Worm (Caenorhabditis elegans): ENCODE data around the gene nlp-50.

nlp-50 gene

ce11 chrII:6776418-6777034 is 11.7 kb downstream of the nlp-50 start, which contains the start of gene ssup-72:
ssup-72 (plus strand) TSS chrII:6776598.
- no peak for TF ChIP-seq mbf-1 (tag; optimal IDR thresholded peaks at IDR 0.05)
- peak; percentile 73 for TF ChIP-seq unc-55 (GFP tag; optimal IDR thresholded peaks at IDR 0.05)
- peak in 1 of 2 experiments; percentile 85 for TF ChIP-seq lsy-2 (tag; optimal IDR thresholded peaks at IDR 0.05)
- TF ChIP-seq unc-39 (tag; optimal IDR thresholded peaks at IDR 0.05) = no peak
- TF ChIP-seq C34F6.9 (tag; optimal IDR thresholded peaks at IDR 0.05) = peak; percentile 75
- no peak for TF ChIP-seq dmd-4 (tag; optimal IDR thresholded peaks at IDR 0.05)
- TF ChIP-seq R02D3.7 (tag; optimal IDR thresholded peaks at IDR 0.05) = no peak
- TF ChIP-seq snpc-4 (tag; optimal IDR thresholded peaks at IDR 0.05) = no peak
- no peak for TF ChIP-seq ceh-16 (tag; optimal IDR thresholded peaks at IDR 0.05)
- TF ChIP-seq nhr-11 (tag; optimal IDR thresholded peaks at IDR 0.05) = no peak
- TF ChIP-seq ama-1 (optimal IDR thresholded peaks at IDR 0.05) = no peak
- peak; percentile 17 for TF ChIP-seq nhr-6 (tag; optimal IDR thresholded peaks at IDR 0.05)
- no peak for TF ChIP-seq mdl-1 (tag; optimal IDR thresholded peaks at IDR 0.05)
- TF ChIP-seq sem-4 (tag; optimal IDR thresholded peaks at IDR 0.05) = no peak
- no peak for TF ChIP-seq zag-1 (tag; optimal IDR thresholded peaks at IDR 0.05)
- TF ChIP-seq blmp-1 (tag; optimal IDR thresholded peaks at IDR 0.05; ENCODE audit: insufficient read depth) = no peak
- peak; percentile 73 for TF ChIP-seq F13H6.1 (tag; optimal IDR thresholded peaks at IDR 0.05)
- peak; percentile 57 for TF ChIP-seq lin-13 (GFP tag; optimal IDR thresholded peaks at IDR 0.05)
- TF ChIP-seq Y55F3AM.14 (GFP tag; optimal IDR thresholded peaks at IDR 0.05) = no peak
- no peak for TF ChIP-seq mab-5 (tag; optimal IDR thresholded peaks at IDR 0.05)
- no peak for TF ChIP-seq egl-27 (tag; optimal IDR thresholded peaks at IDR 0.05)
- peak; percentile 77 for TF ChIP-seq sma-3 (GFP tag; optimal IDR thresholded peaks at IDR 0.05)
- TF ChIP-seq nhr-23 (tag; optimal IDR thresholded peaks at IDR 0.05) = no peak
- TF ChIP-seq nhr-77 (tag; optimal IDR thresholded peaks at IDR 0.05) = no peak
- no peak for TF ChIP-seq skn-1 (tag; optimal IDR thresholded peaks at IDR 0.05)
- peak; percentile 37 for TF ChIP-seq nhr-129 (tag; optimal IDR thresholded peaks at IDR 0.05)
- peak; percentile 58 for TF ChIP-seq crh-2 (tag; optimal IDR thresholded peaks at IDR 0.05)
- TF ChIP-seq sma-9 (GFP tag; optimal IDR thresholded peaks at IDR 0.05) = peak; percentile 75
- no peak for TF ChIP-seq sma-9 (tag; optimal IDR thresholded peaks at IDR 0.05)
- no peak for TF ChIP-seq alr-1 (tag; optimal IDR thresholded peaks at IDR 0.05)
- TF ChIP-seq elt-1 (tag; optimal IDR thresholded peaks at IDR 0.05) = no peak
- TF ChIP-seq lin-11 (tag; optimal IDR thresholded peaks at IDR 0.05) = no peak
- TF ChIP-seq ztf-1 (GFP tag; conservative IDR thresholded peaks at IDR 0.05) = no peak
- peak; percentile 56 for TF ChIP-seq nhr-21 (tag; optimal IDR thresholded peaks at IDR 0.05)
- no peak for TF ChIP-seq nhr-10 (tag; optimal IDR thresholded peaks at IDR 0.05)
- TF ChIP-seq ztf-4 (tag; optimal IDR thresholded peaks at IDR 0.05) = peak; percentile 7
- no peak for TF ChIP-seq aly-2 (tag; optimal IDR thresholded peaks at IDR 0.05)
- no peak for TF ChIP-seq nhr-12 (tag; optimal IDR thresholded peaks at IDR 0.05)
- TF ChIP-seq fos-1 (tag; optimal IDR thresholded peaks at IDR 0.05) = peak; percentile 26
- TF ChIP-seq ztf-11 (tag; optimal IDR thresholded peaks at IDR 0.05) = no peak
- no peak for TF ChIP-seq elt-3 (tag; optimal IDR thresholded peaks at IDR 0.05)
- TF ChIP-seq gmeb-1 (tag; optimal IDR thresholded peaks at IDR 0.05) = peak; percentile 84
- TF ChIP-seq ZK546.5 (tag; optimal IDR thresholded peaks at IDR 0.05) = no peak
- no peak for TF ChIP-seq lin-39 (tag; optimal IDR thresholded peaks at IDR 0.05)
- TF ChIP-seq nhr-237 (tag; optimal IDR thresholded peaks at IDR 0.05) = no peak
- TF ChIP-seq unc-62 (GFP tag; optimal IDR thresholded peaks at IDR 0.05) = no peak

- no peak for TF ChIP-seq elt-1 (tag; optimal IDR thresholded peaks at IDR 0.05)
- TF ChIP-seq ceh-16 (tag; optimal IDR thresholded peaks at IDR 0.05) = no peak
- no peak for TF ChIP-seq nhr-129 (tag; optimal IDR thresholded peaks at IDR 0.05)
- no peak for TF ChIP-seq Y55F3AM.14 (GFP tag; optimal IDR thresholded peaks at IDR 0.05)
- TF ChIP-seq lin-11 (tag; optimal IDR thresholded peaks at IDR 0.05) = no peak
- TF ChIP-seq fos-1 (tag; optimal IDR thresholded peaks at IDR 0.05) = no peak
- TF ChIP-seq peb-1 (tag; optimal IDR thresholded peaks at IDR 0.05) = no peak
- no peak for TF ChIP-seq unc-55 (GFP tag; optimal IDR thresholded peaks at IDR 0.05)
- TF ChIP-seq alr-1 (tag; optimal IDR thresholded peaks at IDR 0.05) = no peak
- TF ChIP-seq nhr-77 (tag; optimal IDR thresholded peaks at IDR 0.05) = no peak
- no peak for TF ChIP-seq sma-9 (GFP tag; optimal IDR thresholded peaks at IDR 0.05)
- TF ChIP-seq sma-9 (tag; optimal IDR thresholded peaks at IDR 0.05) = no peak
These were observed 14.3 kb downstream of the nlp-50 start, which contains the start of gene T13C2.7 for ce11 chrII:6779104-6779503. T13C2.7 (plus strand) TSS chrII:6779404.

Data from whole organism, L2 larva.